Fruit fly (Drosophila melanogaster) whole organism, adult: ENCODE results near the gene slp1.

Experiments used
- CG1620 ChIP-seq: fragments of 200-800 bp; sonication (Bioruptor generic); optimal IDR thresholded peaks from 2 replicates; lab custom pipeline; 2016; ENCODE audit warnings: missing biosample characterization, missing genetic modification characterization
- CG5204 ChIP-seq: fragments of 200-800 bp; sonication (Bioruptor generic); optimal IDR thresholded peaks from 2 replicates; lab custom pipeline; 2016; ENCODE audit warnings: missing biosample characterization, missing genetic modification characterization
- CG7101 ChIP-seq: fragments of 200-800 bp; sonication (Bioruptor generic); optimal IDR thresholded peaks from 2 replicates; lab custom pipeline; 2018; ENCODE audit warnings: missing biosample characterization, mild to moderate bottlenecking, missing genetic modification characterization, moderate library complexity
- Mnt ChIP-seq: fragments of 200-800 bp; sonication (Bioruptor generic); optimal IDR thresholded peaks from 2 replicates; lab custom pipeline; 2016; ENCODE audit warnings: missing biosample characterization, mild to moderate bottlenecking, missing genetic modification characterization
- bab1 ChIP-seq: fragments of 200-800 bp; sonication (Bioruptor generic); optimal IDR thresholded peaks from 3 replicates; lab custom pipeline; 2019; ENCODE audit warnings: missing biosample characterization, mild to moderate bottlenecking, missing genetic modification characterization, moderate library complexity
- kay ChIP-seq: fragments of 200-800 bp; sonication (Bioruptor generic); peaks from one replicate; lab custom pipeline; 2016; ENCODE audit warnings: missing biosample characterization, missing genetic modification characterization, borderline replicate concordance
- toe ChIP-seq: fragments of 200-800 bp; sonication (Bioruptor generic); optimal IDR thresholded peaks from 2 replicates; lab custom pipeline; 2016; ENCODE audit warnings: missing biosample characterization, missing genetic modification characterization

DNA sequence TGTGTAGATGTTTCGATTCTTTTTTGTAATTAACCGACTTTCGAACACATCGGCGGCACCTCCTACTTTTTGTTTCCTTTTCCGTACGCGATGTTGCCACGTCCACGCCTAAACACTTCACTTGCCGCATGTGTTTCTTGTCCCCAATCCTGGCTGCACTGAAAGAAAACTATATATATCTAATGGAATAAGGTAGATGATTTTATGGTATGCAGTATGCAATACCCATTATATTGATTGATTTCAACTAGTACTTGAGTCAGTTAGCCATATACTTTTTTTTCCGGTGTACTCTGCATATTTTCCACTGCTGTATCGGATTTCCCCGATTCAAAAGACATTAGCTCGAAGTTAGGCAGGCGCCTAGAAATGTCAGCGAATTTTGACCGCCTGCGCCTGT lies 6.6 kb upstream of the slp1 start:
- TF ChIP-seq CG7101 (tag; lab: Kevin White, UChicago) (no peak), toe (GFP tag; lab: Kevin White, UChicago) (no peak), kay (GFP tag; lab: Kevin White, UChicago) (no peak), CG5204 (no peak), CG1620 (GFP tag; lab: Kevin White, UChicago) (no peak), bab1 (GFP tag; lab: Kevin White, UChicago) (no peak), Mnt (GFP tag; lab: Kevin White, UChicago) (no peak)
